Worm (Caenorhabditis elegans): ENCODE data around the gene acn-1.

acn-1 gene

DNA sequence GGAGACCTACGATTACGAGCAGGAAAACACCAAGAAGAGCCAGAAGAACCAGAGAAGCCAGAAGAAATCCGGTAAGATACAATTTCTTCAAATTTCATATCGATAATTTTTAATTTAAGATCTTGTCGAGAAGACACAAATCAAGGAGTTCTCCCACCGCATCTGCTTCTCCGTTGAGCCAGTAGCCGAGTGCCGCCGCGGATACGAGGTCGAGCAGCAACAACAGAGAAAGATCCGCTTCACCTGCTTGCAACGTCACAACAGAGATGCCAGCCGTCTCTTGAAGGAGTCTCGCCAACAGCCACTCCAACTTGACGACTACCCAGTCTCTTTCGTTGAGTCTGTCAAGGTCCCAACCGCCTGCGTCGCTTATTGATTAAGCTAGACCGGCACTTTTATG lies 8.8 kb upstream of the acn-1 start:
- TF ChIP-seq flt-1 (GFP tag; IDR thresholded peaks at IDR 0.05) (no peak), tbx-11 (GFP tag; IDR thresholded peaks at IDR 0.05) (no peak)

DNA sequence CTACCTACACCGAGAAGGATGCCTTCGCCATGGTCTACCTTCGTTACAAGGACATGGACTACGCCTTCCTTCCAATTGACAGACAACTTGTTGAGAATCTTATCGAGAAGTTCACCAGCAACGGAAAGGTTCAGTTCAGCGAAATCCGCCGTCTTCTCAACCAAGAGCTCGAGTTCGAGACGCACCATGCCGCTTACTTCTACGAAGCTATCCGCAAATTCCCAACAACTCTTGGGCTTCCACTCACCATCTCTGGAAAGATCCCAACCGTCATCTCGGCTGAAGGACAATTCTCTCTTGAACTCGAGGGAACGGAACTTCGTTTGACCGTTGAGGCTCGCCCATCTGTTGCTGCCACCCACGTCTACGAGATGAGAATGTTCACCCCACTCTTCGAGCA lies 6.6 kb upstream of the acn-1 start:
- TF ChIP-seq scrt-1 (GFP tag; IDR thresholded peaks at IDR 0.05) (no peak), tbx-11 (GFP tag; IDR thresholded peaks at IDR 0.05) (no peak), ceh-36 (tag; optimal IDR thresholded peaks at IDR 0.05) (no peak), flt-1 (GFP tag; IDR thresholded peaks at IDR 0.05) (no peak), hnd-1 (tag; optimal IDR thresholded peaks at IDR 0.05) (no peak)

DNA sequence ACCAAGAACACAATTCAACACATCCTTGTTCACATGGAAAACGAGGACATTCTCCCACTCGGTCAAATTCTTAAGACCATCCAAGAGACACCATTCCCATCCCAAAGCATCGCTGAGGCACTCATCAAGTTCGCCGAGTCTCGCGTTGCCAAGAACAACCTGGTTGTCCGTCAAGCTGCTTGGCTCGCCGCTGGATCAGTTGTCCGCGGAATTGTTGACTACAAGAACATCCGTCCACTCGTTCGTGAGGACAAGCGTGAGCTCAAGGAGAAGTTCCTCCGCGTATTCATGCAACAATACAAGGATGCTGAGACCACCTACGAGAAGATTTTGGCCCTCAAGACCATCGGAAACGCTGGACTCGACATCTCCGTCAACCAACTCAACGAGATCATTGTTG lies 5.5 kb upstream of the acn-1 start:
- TF ChIP-seq B0310.2 (tag; optimal IDR thresholded peaks at IDR 0.05) (no peak), tbx-37 (GFP tag; conservative IDR thresholded peaks at IDR 0.05) (no peak), tbx-11 (GFP tag; IDR thresholded peaks at IDR 0.05) (no peak)

DNA sequence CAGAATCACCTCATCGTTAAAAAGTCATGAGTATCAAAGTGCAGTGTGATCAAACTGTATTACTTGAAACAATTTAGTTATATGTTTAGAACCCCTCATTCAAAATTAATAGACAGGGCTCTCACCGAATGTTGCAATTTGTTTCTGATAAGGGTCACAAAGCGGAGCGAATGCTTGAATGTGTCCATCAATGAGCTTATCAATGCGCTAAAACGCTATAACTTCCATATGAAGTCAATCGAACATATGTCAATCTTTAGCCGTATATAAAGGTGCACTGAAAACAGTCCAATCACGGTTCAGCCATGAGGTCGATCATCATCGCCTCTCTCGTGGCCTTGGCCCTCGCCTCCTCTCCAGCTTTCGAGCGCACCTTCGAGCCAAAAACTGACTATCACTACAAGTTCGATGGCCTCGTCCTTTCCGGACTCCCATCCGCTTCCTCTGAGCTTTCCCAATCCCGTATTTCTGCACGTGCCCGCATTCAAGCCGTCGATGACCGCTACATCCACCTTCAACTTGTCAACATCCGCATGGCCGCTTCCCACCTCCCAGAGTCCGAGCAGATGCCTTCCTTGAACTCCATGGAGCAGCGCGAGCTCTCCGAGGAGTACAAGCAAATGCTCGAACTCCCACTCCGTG lies 4.0 kb upstream of the acn-1 start, which contains the start of gene vit-2:
Gene vit-2, plus strand, starts transcription at position 305 of the 642 bp plus-strand sequence.
- TF ChIP-seq tbx-11 (GFP tag; IDR thresholded peaks at IDR 0.05), result no peak

DNA sequence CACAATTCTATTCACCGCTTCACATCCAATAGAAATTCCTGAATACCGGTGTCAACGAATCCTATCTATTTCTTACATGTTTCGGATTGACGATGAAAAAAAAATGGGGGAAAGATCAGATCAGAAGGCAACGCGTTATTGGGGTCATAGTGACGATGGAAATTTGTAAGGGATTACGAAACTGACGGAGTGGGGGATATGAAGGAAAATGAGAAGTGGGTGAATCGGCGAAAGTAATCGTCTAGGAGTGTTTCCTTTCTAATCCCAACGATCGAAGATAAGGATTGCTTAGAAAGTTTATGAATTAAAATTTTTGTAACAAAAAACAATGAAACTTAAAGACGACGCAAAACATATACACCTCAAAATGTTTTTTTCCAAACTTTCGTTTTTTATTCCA lies 2.1 kb upstream of the acn-1 start:
- TF ChIP-seq B0310.2 (tag; optimal IDR thresholded peaks at IDR 0.05) (no peak), hnd-1 (tag; optimal IDR thresholded peaks at IDR 0.05) (no peak), F13C5.2 (tag; optimal IDR thresholded peaks at IDR 0.05) (no peak), flt-1 (GFP tag; IDR thresholded peaks at IDR 0.05) (no peak), hmbx-1 (tag; optimal IDR thresholded peaks at IDR 0.05) (no peak), ama-1 (optimal IDR thresholded peaks at IDR 0.05) (no peak), tra-4 (tag; optimal IDR thresholded peaks at IDR 0.05) (no peak), aly-1 (tag; optimal IDR thresholded peaks at IDR 0.05) (no peak), tbx-37 (GFP tag; conservative IDR thresholded peaks at IDR 0.05) (no peak), tbx-11 (GFP tag; IDR thresholded peaks at IDR 0.05) (no peak), scrt-1 (GFP tag; IDR thresholded peaks at IDR 0.05) (no peak)

DNA sequence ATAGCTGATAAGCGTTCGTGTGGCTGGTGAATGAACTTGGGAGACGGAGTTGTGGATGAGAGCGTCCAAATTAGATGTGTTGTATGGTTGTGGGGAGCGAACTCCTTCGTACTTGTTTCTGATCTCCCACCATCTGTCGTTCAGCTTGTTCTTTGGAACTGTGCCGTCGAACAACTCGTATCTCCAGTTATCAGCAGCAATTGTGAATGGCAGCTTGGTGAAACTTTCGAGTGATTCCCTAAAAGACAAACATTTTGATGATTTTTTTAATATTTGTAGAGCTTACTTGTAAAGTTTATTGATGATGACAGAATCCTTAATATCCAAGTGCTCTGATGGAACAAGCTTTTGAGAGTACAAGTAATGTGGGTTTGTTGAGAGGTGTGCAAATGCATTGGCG lies 2.9 kb downstream of the acn-1 start:
- no peak for TF ChIP-seq ceh-13 (GFP tag; optimal IDR thresholded peaks at IDR 0.05)
- no peak for TF ChIP-seq scrt-1 (GFP tag; IDR thresholded peaks at IDR 0.05)
- no peak for TF ChIP-seq ets-7 (tag; optimal IDR thresholded peaks at IDR 0.05)
- no peak for TF ChIP-seq tbx-11 (GFP tag; IDR thresholded peaks at IDR 0.05)
- TF ChIP-seq F13C5.2 (tag; optimal IDR thresholded peaks at IDR 0.05), result no peak
- TF ChIP-seq hmg-4 (GFP tag; optimal IDR thresholded peaks at IDR 0.05), result no peak

DNA sequence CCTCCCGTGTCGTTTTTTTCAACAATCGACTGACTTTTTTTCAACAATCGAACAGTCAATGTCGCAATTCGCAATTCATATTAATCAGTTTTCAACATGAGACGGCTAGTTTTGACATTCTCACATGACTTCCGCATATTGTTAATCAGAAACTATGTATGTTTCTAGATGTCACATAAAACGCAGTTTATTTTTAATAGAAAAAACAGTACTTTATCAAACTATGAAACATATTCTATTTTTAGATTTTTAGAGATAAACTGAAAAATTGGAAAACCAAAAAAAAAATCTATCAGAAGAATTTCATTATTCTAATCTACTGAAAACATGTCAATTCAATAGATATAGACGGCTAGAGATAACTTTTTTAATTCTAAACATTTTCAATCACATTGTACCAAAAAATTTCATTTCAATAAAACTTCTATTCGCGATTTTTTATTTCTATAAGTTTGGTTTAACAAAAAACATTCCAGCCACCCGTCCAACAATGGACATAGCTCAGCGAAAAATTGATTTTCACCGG lies 9.4 kb downstream of the acn-1 start, which contains the start of gene pnk-4:
Gene pnk-4, plus strand, starts transcription at position 476 of the 526 bp plus-strand sequence.
- TF ChIP-seq B0310.2 (tag; optimal IDR thresholded peaks at IDR 0.05) (no peak), hmbx-1 (tag; optimal IDR thresholded peaks at IDR 0.05) (no peak), flt-1 (GFP tag; IDR thresholded peaks at IDR 0.05) (no peak), tra-4 (tag; optimal IDR thresholded peaks at IDR 0.05) (no peak), sea-1 (GFP tag; conservative IDR thresholded peaks at IDR 0.05) (no peak)

DNA sequence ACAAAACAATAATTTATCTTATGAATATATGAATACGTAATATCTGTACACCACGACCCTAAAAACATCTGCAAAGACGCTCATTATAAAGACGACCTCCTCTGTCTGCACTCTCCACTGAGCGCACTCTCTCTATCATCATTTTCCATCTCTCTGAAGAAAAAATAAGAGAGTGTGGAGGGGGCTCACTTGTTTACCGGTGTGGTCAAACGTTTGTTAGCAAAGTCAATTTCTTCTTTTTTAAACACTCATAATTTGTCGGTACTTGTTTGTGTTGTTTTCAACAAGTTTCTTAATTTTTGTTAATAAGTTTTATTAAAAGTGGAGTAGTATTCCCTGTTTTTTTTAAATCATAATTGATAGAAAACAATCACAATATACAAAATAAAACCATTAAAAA lies 10.7 kb downstream of the acn-1 start:
- no peak for TF ChIP-seq tbx-37 (GFP tag; conservative IDR thresholded peaks at IDR 0.05)
- no peak for TF ChIP-seq sea-1 (GFP tag; conservative IDR thresholded peaks at IDR 0.05)
- no peak for TF ChIP-seq tra-4 (tag; optimal IDR thresholded peaks at IDR 0.05)
- no peak for TF ChIP-seq ama-1 (optimal IDR thresholded peaks at IDR 0.05)
- no peak for TF ChIP-seq flt-1 (GFP tag; IDR thresholded peaks at IDR 0.05)

DNA sequence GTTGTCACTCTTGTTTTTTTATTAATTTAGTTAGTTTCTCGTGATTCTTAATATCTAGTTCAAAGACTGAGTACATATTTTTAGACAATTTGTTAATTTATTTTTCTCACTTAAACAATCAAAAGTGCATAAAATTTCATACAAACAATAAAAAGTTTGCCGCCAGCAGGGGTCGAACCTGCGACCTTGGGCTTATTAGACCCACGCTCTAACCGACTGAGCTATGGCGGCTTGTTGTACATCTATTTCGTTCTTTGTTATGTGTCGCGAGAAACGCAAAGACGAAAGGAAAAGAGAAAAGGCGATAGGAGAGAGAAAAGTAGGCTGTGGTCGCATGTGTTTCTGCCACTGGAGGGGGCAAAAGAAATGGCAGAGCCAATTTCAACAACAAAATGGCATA lies 11.4 kb downstream of the acn-1 start:
- TF ChIP-seq ama-1 (optimal IDR thresholded peaks at IDR 0.05) (no peak), tbx-37 (GFP tag; conservative IDR thresholded peaks at IDR 0.05) (peak; percentile 88), hmg-4 (GFP tag; optimal IDR thresholded peaks at IDR 0.05) (peak; percentile 98), ceh-36 (tag; optimal IDR thresholded peaks at IDR 0.05) (peak; percentile 94), ets-7 (tag; optimal IDR thresholded peaks at IDR 0.05) (peak; percentile 88), B0310.2 (tag; optimal IDR thresholded peaks at IDR 0.05) (peak; percentile 95), tbx-11 (GFP tag; IDR thresholded peaks at IDR 0.05) (peak; percentile 98), scrt-1 (GFP tag; IDR thresholded peaks at IDR 0.05) (peak; percentile 97), F13C5.2 (tag; optimal IDR thresholded peaks at IDR 0.05) (peak; percentile 98), hnd-1 (tag; optimal IDR thresholded peaks at IDR 0.05) (peak; percentile 91), ceh-13 (GFP tag; optimal IDR thresholded peaks at IDR 0.05) (peak; percentile 94), flt-1 (GFP tag; IDR thresholded peaks at IDR 0.05) (peak; percentile 96), hmbx-1 (tag; optimal IDR thresholded peaks at IDR 0.05) (peak; percentile 88), aly-1 (tag; optimal IDR thresholded peaks at IDR 0.05) (peak; percentile 94), tra-4 (tag; optimal IDR thresholded peaks at IDR 0.05) (peak; percentile 95), pes-1 (GFP tag; IDR thresholded peaks at IDR 0.05) (peak; percentile 96), sea-1 (GFP tag; conservative IDR thresholded peaks at IDR 0.05) (peak; percentile 95)
